Worm (Caenorhabditis elegans) whole organism, young adult: ENCODE data around the gene efhc-1.

Source experiments
- B0261.1 ChIP-seq: sonication (generic microtip); optimal IDR thresholded peaks from 2 replicates; lab custom pipeline; 2016; ENCODE audit warnings: mild to moderate bottlenecking, missing genetic modification characterization, moderate library complexity, missing compliant biosample characterization
- B0336.3 ChIP-seq: fragments of 200-800 bp; sonication (Bioruptor generic); IDR thresholded peaks from 2 replicates; pipeline ENCODE4 v1.3.6; 2022; ENCODE audit warnings: missing genetic modification characterization, missing compliant biosample characterization
- F55B11.4 ChIP-seq: sonication (generic microtip); optimal IDR thresholded peaks from 2 replicates; lab custom pipeline; 2016; ENCODE audit warnings: missing compliant biosample characterization, missing genetic modification characterization, borderline replicate concordance; ENCODE audit not compliant: insufficient read depth
- F57C9.4 ChIP-seq: sonication (generic microtip); optimal IDR thresholded peaks from 2 replicates; lab custom pipeline; 2017; ENCODE audit warnings: mild to moderate bottlenecking, missing genetic modification characterization, missing compliant biosample characterization
- K12H6.12 ChIP-seq: fragments of 200-800 bp; sonication (Bioruptor generic); optimal IDR thresholded peaks from 2 replicates; lab custom pipeline; 2018; ENCODE audit warnings: mild to moderate bottlenecking, missing genetic modification characterization, missing compliant biosample characterization
- T07F8.4 ChIP-seq: sonication (generic microtip); optimal IDR thresholded peaks from 2 replicates; lab custom pipeline; 2016; ENCODE audit warnings: mild to moderate bottlenecking, missing genetic modification characterization, moderate library complexity, missing compliant biosample characterization
- Y56A3A.18 ChIP-seq: fragments of 200-800 bp; sonication (Bioruptor generic); IDR thresholded peaks from 2 replicates; pipeline ENCODE4 v1.3.6; 2022; ENCODE audit warnings: missing genetic modification reagents, missing genetic modification characterization, missing compliant biosample characterization
- Y67H2A.10 ChIP-seq: fragments of 200-800 bp; sonication (Bioruptor generic); conservative IDR thresholded peaks from 2 replicates; pipeline ENCODE4 v1.3.6; 2022; ENCODE audit warnings: missing genetic modification reagents, missing genetic modification characterization, missing compliant biosample characterization
- akir-1 ChIP-seq: fragments of 200-800 bp; sonication (Bioruptor generic); optimal IDR thresholded peaks from 2 replicates; lab custom pipeline; 2018; ENCODE audit warnings: mild to moderate bottlenecking, missing genetic modification characterization, moderate library complexity, missing compliant biosample characterization
- ama-1 ChIP-seq, 3 experiments: fragments of 150-350 bp in 1 of 3; sonication (generic microtip) in 2 of 3; optimal IDR thresholded peaks; 2 replicates each; lab custom pipeline; 2014 to 2018; ENCODE audit warnings: missing biosample characterization in 2 of 3, missing genetic modification characterization in 2 of 3, missing genetic modification reagents in 2 of 3
- aptf-3 ChIP-seq: fragments of 200-800 bp; sonication (Bioruptor generic); IDR thresholded peaks from 2 replicates; pipeline ENCODE4 v1.3.6; 2022; ENCODE audit warnings: missing genetic modification characterization, missing compliant biosample characterization
- athp-1 ChIP-seq: sonication (generic microtip); optimal IDR thresholded peaks from 2 replicates; lab custom pipeline; 2017; ENCODE audit warnings: mild to moderate bottlenecking, missing genetic modification characterization, missing compliant biosample characterization
- bed-1 ChIP-seq: fragments of 200-800 bp; sonication (Bioruptor generic); IDR thresholded peaks from 2 replicates; pipeline ENCODE4 v1.3.6; 2022; ENCODE audit warnings: missing genetic modification reagents, missing genetic modification characterization, missing compliant biosample characterization
- bed-2 ChIP-seq: fragments of 200-800 bp; sonication (Bioruptor generic); IDR thresholded peaks from 2 replicates; pipeline ENCODE4 v1.3.6; 2022; ENCODE audit warnings: missing genetic modification reagents, missing genetic modification characterization, missing compliant biosample characterization
- cebp-1 ChIP-seq, 2 experiments: fragments of 200-800 bp in 1 of 2; sonication (Bioruptor generic) in 1 of 2; sonication (generic microtip) in 1 of 2; IDR thresholded peaks in 1 of 2; optimal IDR thresholded peaks in 1 of 2; 2 replicates each; pipeline versions ENCODE4 v1.3.6 to Lab custom; 2017 to 2022; ENCODE audit warnings: missing compliant biosample characterization in 2 of 2, missing genetic modification characterization in 2 of 2, mild to moderate bottlenecking in 1 of 2, missing genetic modification reagents in 1 of 2, moderate library complexity in 1 of 2
- ceh-100 ChIP-seq: fragments of 200-800 bp; sonication (Bioruptor generic); IDR thresholded peaks from 2 replicates; pipeline ENCODE4 v1.3.6; 2022; ENCODE audit warnings: missing genetic modification reagents, missing genetic modification characterization, missing compliant biosample characterization
- ceh-91 ChIP-seq: fragments of 200-800 bp; sonication (Bioruptor generic); IDR thresholded peaks from 2 replicates; pipeline ENCODE4 v1.3.6; 2022; ENCODE audit warnings: missing genetic modification reagents, missing genetic modification characterization, missing compliant biosample characterization
- dox-1 ChIP-seq: fragments of 200-800 bp; sonication (Bioruptor generic); IDR thresholded peaks from 2 replicates; pipeline ENCODE4 v1.3.6; 2022; ENCODE audit warnings: missing genetic modification reagents, missing genetic modification characterization, missing compliant biosample characterization
- dpl-1 ChIP-seq: fragments of 150-350 bp; optimal IDR thresholded peaks from 2 replicates; lab custom pipeline; 2014; ENCODE audit warnings: missing biosample characterization, missing genetic modification reagents, missing genetic modification characterization
- fkh-3 ChIP-seq: sonication (generic microtip); optimal IDR thresholded peaks from 2 replicates; lab custom pipeline; 2016; ENCODE audit warnings: mild to moderate bottlenecking, missing genetic modification characterization, missing compliant biosample characterization
- gei-17 ChIP-seq: fragments of 200-800 bp; sonication (Bioruptor generic); optimal IDR thresholded peaks from 2 replicates; lab custom pipeline; 2018; ENCODE audit warnings: mild to moderate bottlenecking, missing genetic modification characterization, missing compliant biosample characterization
- hmg-1.2 ChIP-seq: fragments of 200-800 bp; sonication (Bioruptor generic); IDR thresholded peaks from 2 replicates; pipeline ENCODE4 v1.3.6; 2022; ENCODE audit warnings: missing genetic modification reagents, missing genetic modification characterization, missing compliant biosample characterization
- hrde-1 ChIP-seq: sonication (generic microtip); optimal IDR thresholded peaks from 2 replicates; lab custom pipeline; 2016; ENCODE audit warnings: missing genetic modification characterization, mild to moderate bottlenecking, missing compliant biosample characterization, moderate library complexity, missing genotype, missing genetic modification reagents, borderline replicate concordance
- hsf-1 ChIP-seq: fragments of 200-800 bp; sonication (Bioruptor generic); IDR thresholded peaks from 2 replicates; pipeline ENCODE4 v1.3.6; 2022; ENCODE audit warnings: missing genetic modification reagents, missing genetic modification characterization, missing compliant biosample characterization
- lin-40 ChIP-seq: sonication (generic microtip); optimal IDR thresholded peaks from 2 replicates; lab custom pipeline; 2016; ENCODE audit warnings: missing genetic modification characterization, mild to moderate bottlenecking, missing compliant biosample characterization, missing genotype, missing genetic modification reagents
- madf-10 ChIP-seq: sonication (generic microtip); optimal IDR thresholded peaks from 2 replicates; lab custom pipeline; 2016; ENCODE audit warnings: mild to moderate bottlenecking, missing genetic modification characterization, missing compliant biosample characterization
- madf-3 ChIP-seq: fragments of 200-800 bp; sonication (Bioruptor generic); IDR thresholded peaks from 2 replicates; pipeline ENCODE4 v1.3.6; 2022; ENCODE audit warnings: missing genetic modification reagents, missing genetic modification characterization, missing compliant biosample characterization
- madf-8 ChIP-seq: fragments of 200-800 bp; sonication (Bioruptor generic); conservative IDR thresholded peaks from 2 replicates; pipeline ENCODE4 v1.3.6; 2022; ENCODE audit warnings: missing genetic modification reagents, missing genetic modification characterization, missing compliant biosample characterization
- mel-28 ChIP-seq: sonication (generic microtip); optimal IDR thresholded peaks from 2 replicates; lab custom pipeline; 2016; ENCODE audit warnings: borderline replicate concordance, mild to moderate bottlenecking, missing genetic modification characterization, missing compliant biosample characterization
- nfya-1 ChIP-seq: sonication (generic microtip); optimal IDR thresholded peaks from 2 replicates; lab custom pipeline; 2017; ENCODE audit warnings: antibody characterized with exemption, missing compliant biosample characterization, missing genetic modification characterization, borderline replicate concordance; ENCODE audit not compliant: insufficient read depth
- nfya-2 ChIP-seq: fragments of 200-800 bp; sonication (Bioruptor generic); IDR thresholded peaks from 2 replicates; pipeline ENCODE4 v1.3.6; 2022; ENCODE audit warnings: missing genetic modification reagents, missing genetic modification characterization, missing compliant biosample characterization
- nhr-179 ChIP-seq: sonication (generic microtip); optimal IDR thresholded peaks from 2 replicates; lab custom pipeline; 2016; ENCODE audit warnings: mild to moderate bottlenecking, missing genetic modification characterization, missing compliant biosample characterization
- rec-8 ChIP-seq, 2 experiments: sonication (generic microtip); optimal IDR thresholded peaks; 2 replicates each; lab custom pipeline; 2016; ENCODE audit warnings: mild to moderate bottlenecking in 2 of 2, missing genetic modification characterization in 2 of 2, missing genetic modification reagents in 2 of 2, missing genotype in 2 of 2, missing biosample characterization in 1 of 2, missing compliant biosample characterization in 1 of 2, moderate library complexity in 1 of 2
- snpc-4 ChIP-seq, 5 experiments: fragments of 150-350 bp in 1 of 5; sonication (generic microtip) in 4 of 5; optimal IDR thresholded peaks; 2 replicates each; lab custom pipeline; 2014 to 2018; ENCODE audit warnings: missing genetic modification characterization in 5 of 5, missing biosample characterization in 3 of 5, antibody characterized with exemption in 2 of 5, mild to moderate bottlenecking in 2 of 5, missing compliant biosample characterization in 2 of 5, missing genotype in 2 of 5, moderate library complexity in 2 of 5, missing genetic modification reagents in 1 of 5
- somi-1 ChIP-seq: fragments of 200-800 bp; sonication (Bioruptor generic); optimal IDR thresholded peaks from 2 replicates; lab custom pipeline; 2018; ENCODE audit warnings: mild to moderate bottlenecking, missing genetic modification characterization, missing compliant biosample characterization
- sptf-2 ChIP-seq: fragments of 200-800 bp; sonication (Bioruptor generic); optimal IDR thresholded peaks from 2 replicates; lab custom pipeline; 2018; ENCODE audit warnings: mild to moderate bottlenecking, missing genetic modification characterization, missing compliant biosample characterization
- tbp1 ChIP-seq: fragments of 200-800 bp; sonication (Bioruptor generic); optimal IDR thresholded peaks from 2 replicates; lab custom pipeline; 2018; ENCODE audit warnings: mild to moderate bottlenecking, missing genetic modification characterization, missing compliant biosample characterization
- tlf-1 ChIP-seq: fragments of 200-800 bp; sonication (Bioruptor generic); optimal IDR thresholded peaks from 2 replicates; lab custom pipeline; 2018; ENCODE audit warnings: mild to moderate bottlenecking, missing genetic modification characterization, missing compliant biosample characterization
- unc-130 ChIP-seq: sonication (generic microtip); optimal IDR thresholded peaks from 2 replicates; lab custom pipeline; 2016; ENCODE audit warnings: missing genetic modification reagents, missing genetic modification characterization, missing compliant biosample characterization
- zim-3 ChIP-seq: sonication (generic microtip); optimal IDR thresholded peaks from 2 replicates; lab custom pipeline; 2017; ENCODE audit warnings: mild to moderate bottlenecking, missing genetic modification characterization, moderate library complexity, missing compliant biosample characterization
- ztf-26 ChIP-seq: sonication (generic microtip); optimal IDR thresholded peaks from 2 replicates; lab custom pipeline; 2017; ENCODE audit warnings: missing genetic modification characterization, missing compliant biosample characterization
- ztf-28 ChIP-seq: fragments of 200-800 bp; sonication (Bioruptor generic); IDR thresholded peaks from 2 replicates; pipeline ENCODE4 v1.3.6; 2022; ENCODE audit warnings: missing genetic modification reagents, missing genetic modification characterization, missing compliant biosample characterization

Gene efhc-1

ce11 chrX:10338761-10339160 lies 19.4 kb upstream of the efhc-1 start (continued):
- peak; percentile 63; the same call in 1 of the 2 replicates for TF ChIP-seq B0336.3 (GFP tag; lab: Robert Waterston, UW)
- TF ChIP-seq tlf-1 (GFP tag; lab: Kevin White, UChicago) = peak; percentile 55
- no peak for TF ChIP-seq lin-40 (tag; lab: Kevin White, UChicago)
- TF ChIP-seq hrde-1 (tag; lab: Kevin White, UChicago) = no peak
- no peak for TF ChIP-seq ceh-100 (GFP tag; lab: Robert Waterston, UW)
- TF ChIP-seq Y56A3A.18 (GFP tag; lab: Robert Waterston, UW) = 0 out of 2 replicates have a peak, but pooled peaks have one; percentile 55
- TF ChIP-seq sptf-2 = no peak
- TF ChIP-seq unc-130 (GFP tag; lab: Kevin White, UChicago) = no peak
- TF ChIP-seq fkh-3 (tag; lab: Kevin White, UChicago) = no peak
- no peak for TF ChIP-seq mel-28 (tag; lab: Kevin White, UChicago)
- TF ChIP-seq nfya-2 = no peak
- TF ChIP-seq ztf-26 (tag; lab: Kevin White, UChicago) = no peak
- no peak for TF ChIP-seq F55B11.4 (tag; lab: Kevin White, UChicago)
- no peak for TF ChIP-seq dpl-1 (GFP tag; lab: Kevin White, UChicago)
- no peak for TF ChIP-seq hmg-1.2
- no peak for TF ChIP-seq somi-1 (GFP tag; lab: Kevin White, UChicago)
- TF ChIP-seq bed-2 (GFP tag; lab: Robert Waterston, UW) = no peak
- TF ChIP-seq rec-8 (tag; optimal IDR thresholded peaks at IDR 0.05; lab: Kevin White, UChicago) = no peak
- no peak for TF ChIP-seq madf-8 (GFP tag; lab: Robert Waterston, UW)
- TF ChIP-seq ama-1 (optimal IDR thresholded peaks at IDR 0.05; lab: Kevin White, UChicago) = no peak
- no peak for TF ChIP-seq ama-1 (GFP tag; optimal IDR thresholded peaks at IDR 0.05; lab: Kevin White, UChicago)
- no peak for TF ChIP-seq akir-1
- TF ChIP-seq K12H6.12 (tag; lab: Kevin White, UChicago) = no peak
- no peak for TF ChIP-seq dox-1 (GFP tag; lab: Robert Waterston, UW)
- no peak for TF ChIP-seq zim-3 (tag; lab: Kevin White, UChicago)
- TF ChIP-seq athp-1 (tag; lab: Kevin White, UChicago) = no peak
- no peak for TF ChIP-seq ztf-28 (GFP tag; lab: Robert Waterston, UW)
- TF ChIP-seq hsf-1 (GFP tag; lab: Robert Waterston, UW) = no peak
- TF ChIP-seq F57C9.4 (tag; lab: Kevin White, UChicago) = no peak
- no peak for TF ChIP-seq bed-1 (GFP tag; lab: Robert Waterston, UW)
- no peak for TF ChIP-seq aptf-3 (GFP tag; lab: Robert Waterston, UW)
- no peak for TF ChIP-seq nhr-179 (tag; lab: Kevin White, UChicago)
- no peak for TF ChIP-seq Y67H2A.10 (GFP tag; lab: Robert Waterston, UW)
- TF ChIP-seq cebp-1 (GFP tag; IDR thresholded peaks at IDR 0.05; lab: Robert Waterston, UW) = no peak
- TF ChIP-seq cebp-1 (tag; optimal IDR thresholded peaks at IDR 0.05; lab: Kevin White, UChicago) = peak; percentile 36
- TF ChIP-seq nfya-1 = no peak
- TF ChIP-seq B0261.1 = no peak
- no peak for TF ChIP-seq tbp1 (GFP tag; lab: Kevin White, UChicago)
- TF ChIP-seq snpc-4 (GFP tag; optimal IDR thresholded peaks at IDR 0.05; lab: Kevin White, UChicago) = no peak
- TF ChIP-seq snpc-4 (tag; optimal IDR thresholded peaks at IDR 0.05; lab: Kevin White, UChicago) = no peak
- 0 out of 2 replicates have a peak, but pooled peaks have one; percentile 26 for TF ChIP-seq madf-3 (GFP tag; lab: Robert Waterston, UW)
- no peak for TF ChIP-seq ceh-91 (GFP tag; lab: Robert Waterston, UW)
- no peak for TF ChIP-seq gei-17 (GFP tag; lab: Kevin White, UChicago)
- TF ChIP-seq madf-10 = no peak
- TF ChIP-seq T07F8.4 (tag; lab: Kevin White, UChicago) = no peak
